Worm (Caenorhabditis elegans): ENCODE data around the gene nob-1.

ce11 chrIII:12094158-12094856 lies 10.2 kb upstream of the nob-1 start:
- TF ChIP-seq dmd-8 (GFP tag; IDR thresholded peaks at IDR 0.05) (no peak), gei-8 (GFP tag; optimal IDR thresholded peaks at IDR 0.05) (no peak), F37D6.2 (tag; optimal IDR thresholded peaks at IDR 0.05) (no peak), egl-27 (tag; optimal IDR thresholded peaks at IDR 0.05) (no peak), ceh-82 (tag; optimal IDR thresholded peaks at IDR 0.05) (no peak), hif-1 (tag; optimal IDR thresholded peaks at IDR 0.05) (no peak), sdz-12 (GFP tag; optimal IDR thresholded peaks at IDR 0.05) (no peak)
